Fruit fly (Drosophila melanogaster) whole organism, prepupa: Measurements from ENCODE around the gene CG46427.

ENCODE experiments used
- Blimp-1 ChIP-seq: fragments of 200-800 bp; sonication (Bioruptor generic); optimal IDR thresholded peaks from 3 replicates; lab custom pipeline; 2017; ENCODE audit warnings: missing biosample characterization, missing genetic modification characterization, mild to moderate bottlenecking, moderate library complexity, missing genetic modification reagents
- CG10669 ChIP-seq: fragments of 200-800 bp; sonication (Bioruptor generic); optimal IDR thresholded peaks from 3 replicates; lab custom pipeline; 2018; ENCODE audit warnings: missing biosample characterization, mild to moderate bottlenecking, missing genetic modification characterization, moderate library complexity
- CG11294 ChIP-seq: fragments of 200-800 bp; sonication (Bioruptor generic); IDR thresholded peaks from 2 replicates; pipeline ENCODE4 v1.3.6; 2022; ENCODE audit warnings: missing biosample characterization, missing genetic modification characterization
- CG11762 ChIP-seq: fragments of 200-800 bp; sonication (Bioruptor generic); optimal IDR thresholded peaks from 3 replicates; lab custom pipeline; 2016; ENCODE audit warnings: missing biosample characterization, missing genetic modification characterization; ENCODE audit not compliant: insufficient read depth
- CG1621 ChIP-seq: fragments of 200-800 bp; sonication (Bioruptor generic); optimal IDR thresholded peaks from 3 replicates; lab custom pipeline; 2018; ENCODE audit warnings: missing biosample characterization, mild to moderate bottlenecking, missing genetic modification characterization
- CG16779 ChIP-seq: fragments of 200-800 bp; sonication (Bioruptor generic); optimal IDR thresholded peaks from 3 replicates; lab custom pipeline; 2017; ENCODE audit warnings: missing biosample characterization, mild to moderate bottlenecking, missing genetic modification characterization
- CG3032 ChIP-seq: fragments of 200-800 bp; optimal IDR thresholded peaks from 2 replicates; lab custom pipeline; 2019; ENCODE audit warnings: missing biosample characterization, mild to moderate bottlenecking, missing genetic modification characterization, moderate library complexity
- CG31627 ChIP-seq: fragments of 200-800 bp; sonication (Bioruptor generic); optimal IDR thresholded peaks from 3 replicates; lab custom pipeline; 2016; ENCODE audit warnings: missing biosample characterization, missing genetic modification characterization
- CG32006 ChIP-seq: fragments of 200-800 bp; sonication (Bioruptor generic); optimal IDR thresholded peaks from 3 replicates; lab custom pipeline; 2017; ENCODE audit warnings: missing biosample characterization, mild to moderate bottlenecking, missing genetic modification characterization
- CG3919 ChIP-seq: fragments of 200-800 bp; sonication (Bioruptor generic); optimal IDR thresholded peaks from 3 replicates; lab custom pipeline; 2016; ENCODE audit warnings: missing biosample characterization, missing genetic modification characterization
- CG6276 ChIP-seq: fragments of 200-800 bp; sonication (Bioruptor generic); optimal IDR thresholded peaks from 2 replicates; lab custom pipeline; 2017; ENCODE audit warnings: missing biosample characterization, mild to moderate bottlenecking, missing genetic modification characterization
- CG6854 ChIP-seq: fragments of 200-800 bp; sonication (Bioruptor generic); optimal IDR thresholded peaks from 2 replicates; lab custom pipeline; 2017; ENCODE audit warnings: missing biosample characterization, mild to moderate bottlenecking, missing genetic modification characterization
- CG7368 ChIP-seq: fragments of 200-800 bp; sonication (Bioruptor generic); optimal IDR thresholded peaks from 3 replicates; lab custom pipeline; 2016; ENCODE audit warnings: missing biosample characterization, missing genetic modification characterization
- CG8319 ChIP-seq: fragments of 200-800 bp; sonication (Bioruptor generic); optimal IDR thresholded peaks from 3 replicates; lab custom pipeline; 2016; ENCODE audit warnings: missing biosample characterization, missing genetic modification characterization
- CG9139 ChIP-seq: fragments of 200-800 bp; sonication (Bioruptor generic); optimal IDR thresholded peaks from 3 replicates; lab custom pipeline; 2017; ENCODE audit warnings: missing biosample characterization, mild to moderate bottlenecking, missing genetic modification characterization
- Eip78C ChIP-seq: fragments of 200-800 bp; sonication (Bioruptor generic); peaks from one replicate; lab custom pipeline; 2016; ENCODE audit warnings: missing biosample characterization, missing genetic modification characterization
- Gug ChIP-seq: fragments of 200-800 bp; sonication (Bioruptor generic); IDR thresholded peaks from 2 replicates; pipeline ENCODE4 v1.3.6; 2022; ENCODE audit warnings: missing biosample characterization, missing genetic modification characterization
- Hr39 ChIP-seq: fragments of 200-800 bp; sonication (Bioruptor generic); optimal IDR thresholded peaks from 2 replicates; lab custom pipeline; 2016; ENCODE audit warnings: missing biosample characterization, missing genetic modification characterization
- Lpt ChIP-seq: fragments of 200-800 bp; sonication (Bioruptor generic); optimal IDR thresholded peaks from 3 replicates; lab custom pipeline; 2016; ENCODE audit warnings: missing biosample characterization, missing genetic modification characterization
- OdsH ChIP-seq: fragments of 200-800 bp; sonication (Bioruptor generic); optimal IDR thresholded peaks from 3 replicates; lab custom pipeline; 2016; ENCODE audit warnings: missing biosample characterization, missing genetic modification characterization
- Sox14 ChIP-seq: fragments of 200-800 bp; sonication (Bioruptor generic); optimal IDR thresholded peaks from 3 replicates; lab custom pipeline; 2016; ENCODE audit warnings: missing biosample characterization, missing genetic modification characterization
- Sox15 ChIP-seq: fragments of 200-800 bp; sonication (Bioruptor generic); optimal IDR thresholded peaks from 3 replicates; lab custom pipeline; 2016; ENCODE audit warnings: missing biosample characterization, missing genetic modification characterization
- dsx ChIP-seq: fragments of 200-800 bp; optimal IDR thresholded peaks from 3 replicates; lab custom pipeline; 2019; ENCODE audit warnings: missing biosample characterization, mild to moderate bottlenecking, missing genetic modification characterization, moderate library complexity; ENCODE audit not compliant: poor library complexity, severe bottlenecking
- esn ChIP-seq: fragments of 200-800 bp; sonication (Bioruptor generic); optimal IDR thresholded peaks from 2 replicates; lab custom pipeline; 2016; ENCODE audit warnings: missing biosample characterization, mild to moderate bottlenecking, missing genetic modification characterization, moderate library complexity
- fd59A ChIP-seq: fragments of 200-800 bp; sonication (Bioruptor generic); optimal IDR thresholded peaks from 2 replicates; lab custom pipeline; 2017; ENCODE audit warnings: missing biosample characterization, mild to moderate bottlenecking, missing genetic modification characterization, missing genetic modification reagents
- fd85E ChIP-seq: fragments of 200-800 bp; sonication (Bioruptor generic); optimal IDR thresholded peaks from 3 replicates; lab custom pipeline; 2016; ENCODE audit warnings: missing biosample characterization, missing genetic modification characterization
- pdm3 ChIP-seq: fragments of 200-800 bp; sonication (Bioruptor generic); optimal IDR thresholded peaks from 3 replicates; lab custom pipeline; 2016; ENCODE audit warnings: missing biosample characterization, missing genetic modification characterization
- svp ChIP-seq: fragments of 200-800 bp; sonication (Bioruptor generic); peaks from one replicate; lab custom pipeline; 2016; ENCODE audit warnings: missing biosample characterization, missing genetic modification characterization
- topi ChIP-seq: fragments of 200-800 bp; sonication (Bioruptor generic); optimal IDR thresholded peaks from 3 replicates; lab custom pipeline; 2016; ENCODE audit warnings: missing biosample characterization, missing genetic modification characterization
- vri ChIP-seq: fragments of 200-800 bp; sonication (Bioruptor generic); optimal IDR thresholded peaks from 3 replicates; lab custom pipeline; 2016; ENCODE audit warnings: missing biosample characterization, mild to moderate bottlenecking, missing genetic modification characterization

The CG46427 gene

dm6 chr3R:12431030-12431489 lies 7.9 kb downstream of the CG46427 start, which contains the start of gene Prosalpha2 (continued):
- no peak for TF ChIP-seq CG8319
- no peak for TF ChIP-seq svp (GFP tag; lab: Kevin White, UChicago)
- peak; percentile 18 for TF ChIP-seq dsx
- peak; percentile 19 for TF ChIP-seq CG31627 (GFP tag; lab: Kevin White, UChicago)
- TF ChIP-seq fd85E, result no peak
- TF ChIP-seq Lpt (GFP tag; lab: Kevin White, UChicago), result no peak
- TF ChIP-seq Gug, result 0 out of 2 replicates have a peak, but pooled peaks have one; percentile 30
- TF ChIP-seq CG6854, result no peak
- TF ChIP-seq topi, result peak; percentile 29
- no peak for TF ChIP-seq CG16779
- TF ChIP-seq CG9139 (GFP tag; lab: Kevin White, UChicago), result no peak
- no peak for TF ChIP-seq CG6276 (GFP tag; lab: Kevin White, UChicago)
- peak; percentile 77 for TF ChIP-seq Eip78C (GFP tag; lab: Kevin White, UChicago)
- TF ChIP-seq CG7368 (GFP tag; lab: Kevin White, UChicago), result no peak
- no peak for TF ChIP-seq CG10669 (GFP tag; lab: Kevin White, UChicago)
- TF ChIP-seq CG11762 (GFP tag; lab: Kevin White, UChicago), result no peak
- no peak for TF ChIP-seq CG3919 (GFP tag; lab: Kevin White, UChicago)

dm6 chr3R:12429120-12429610 lies 9.8 kb downstream of the CG46427 start, which contains the start of the genes CG5641 and CG5245:
TSS of gene CG5641 (minus strand) at chr3R:12429282.
TSS of gene CG5245 (plus strand) at chr3R:12429560.
- no peak for TF ChIP-seq fd59A (GFP tag; lab: Kevin White, UChicago)
- TF ChIP-seq Sox14 (GFP tag; lab: Kevin White, UChicago), result peak; percentile 17

dm6 chr3R:12426310-12426653 lies 12.7 kb downstream of the CG46427 start, which contains the start of gene NANS:
TSS of gene NANS (plus strand) at chr3R:12426578.
- peak; percentile 17 for TF ChIP-seq CG6854
- TF ChIP-seq pdm3, result no peak
- no peak for TF ChIP-seq vri (GFP tag; lab: Kevin White, UChicago)

dm6 chr3R:12425510-12426309 lies 13.2 kb downstream of the CG46427 start, which contains the start of gene Pp1-87B:
TSS of gene Pp1-87B (minus strand) at chr3R:12425917.
- TF ChIP-seq fd85E, result no peak
- peak; percentile 17 for TF ChIP-seq esn (GFP tag; lab: Kevin White, UChicago)
- peak; percentile 29 for TF ChIP-seq CG31627 (GFP tag; lab: Kevin White, UChicago)
- no peak for TF ChIP-seq Sox14 (GFP tag; lab: Kevin White, UChicago)
- TF ChIP-seq Hr39 (GFP tag; lab: Kevin White, UChicago), result no peak
- TF ChIP-seq CG3919 (GFP tag; lab: Kevin White, UChicago), result no peak
- TF ChIP-seq Eip78C (GFP tag; lab: Kevin White, UChicago), result peak; percentile 69
- no peak for TF ChIP-seq CG32006
- no peak for TF ChIP-seq pdm3
- TF ChIP-seq Blimp-1 (GFP tag; lab: Kevin White, UChicago), result no peak
- no peak for TF ChIP-seq Sox15 (GFP tag; lab: Kevin White, UChicago)
- TF ChIP-seq CG1621 (tag; lab: Kevin White, UChicago), result peak; percentile 20
- TF ChIP-seq CG16779, result no peak
- no peak for TF ChIP-seq OdsH (GFP tag; lab: Kevin White, UChicago)
- no peak for TF ChIP-seq CG11294 (GFP tag; lab: Robert Waterston, UW)
- TF ChIP-seq CG3032 (tag; lab: Kevin White, UChicago), result peak; percentile 5
- TF ChIP-seq, all 60 proteins: peak for 5

- no peak for TF ChIP-seq Hr39 (GFP tag; lab: Kevin White, UChicago)
- TF ChIP-seq Sox15 (GFP tag; lab: Kevin White, UChicago), result no peak
Observed at dm6 chr3R:12423997-12424396, 14.9 kb downstream of the CG46427 start.
